Worm (Caenorhabditis elegans): ENCODE data around the gene cpg-1.

The cpg-1 gene

DNA sequence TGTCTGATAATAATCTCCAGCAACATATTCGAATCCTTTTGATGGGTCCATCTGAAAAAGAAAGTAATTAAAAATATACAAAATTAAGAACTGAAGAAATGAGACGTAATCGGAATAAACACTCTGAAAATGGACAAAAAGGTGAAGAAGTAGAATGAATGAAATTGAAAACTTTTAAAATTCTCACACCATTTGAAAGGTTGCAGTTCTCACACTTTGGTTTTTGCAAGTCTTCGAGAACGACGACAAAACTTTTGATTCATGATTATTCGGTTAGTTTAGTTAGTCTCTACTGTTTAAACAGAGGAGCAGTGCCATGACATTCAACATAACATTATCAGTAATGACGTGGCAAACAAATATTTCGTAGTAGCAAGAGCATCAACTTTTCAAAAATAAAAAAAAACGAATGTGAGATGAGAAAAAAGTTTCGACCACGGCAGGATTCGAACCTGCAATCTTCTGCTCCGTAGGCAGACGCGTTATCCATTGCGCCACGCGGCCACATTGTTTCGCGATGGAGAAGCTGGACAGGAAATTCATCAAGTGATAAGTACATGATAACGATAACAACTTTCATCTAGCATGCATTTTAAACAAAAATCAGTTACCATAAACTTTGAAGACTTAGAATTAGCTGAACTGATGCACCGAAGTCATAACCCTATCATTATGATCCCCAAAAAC lies 39.1 kb upstream of the cpg-1 start, which contains the start of gene ceh-43:
Gene ceh-43 (minus strand): TSS at position 51 of the 687 bp plus-strand sequence.
- no peak for TF ChIP-seq lsy-2 (tag; optimal IDR thresholded peaks at IDR 0.05)
- no peak for TF ChIP-seq rbr-2 (tag; optimal IDR thresholded peaks at IDR 0.05)
- 0 out of 2 replicates have a peak, but pooled peaks have one; percentile 28 for TF ChIP-seq nhr-42 (GFP tag; IDR thresholded peaks at IDR 0.05)
- no peak for TF ChIP-seq T20F7.1 (GFP tag; optimal IDR thresholded peaks at IDR 0.05)
- peak in 1 of 2 experiments; percentile 64 for TF ChIP-seq daf-16 (GFP tag; optimal IDR thresholded peaks at IDR 0.05)
- TF ChIP-seq daf-16 (tag; optimal IDR thresholded peaks at IDR 0.05), result no peak
- peak; percentile 62; the same call in 1 of the 2 replicates for TF ChIP-seq dmd-9 (GFP tag; IDR thresholded peaks at IDR 0.05)
- TF ChIP-seq ZK337.2 (GFP tag; IDR thresholded peaks at IDR 0.05), result peak; percentile 38; the same call in 1 of the 2 replicates
- TF ChIP-seq ceh-28 (tag; optimal IDR thresholded peaks at IDR 0.05), result no peak
- TF ChIP-seq ama-1 (optimal IDR thresholded peaks at IDR 0.05), result no peak
- TF ChIP-seq nhr-6 (tag; optimal IDR thresholded peaks at IDR 0.05), result no peak
- peak; percentile 44; the same call in 1 of the 2 replicates for TF ChIP-seq dmd-6 (GFP tag; IDR thresholded peaks at IDR 0.05)
- no peak for TF ChIP-seq tag-97 (GFP tag; IDR thresholded peaks at IDR 0.05)
- 0 out of 2 replicates have a peak, but pooled peaks have one; percentile 60 for TF ChIP-seq arid-1 (GFP tag; conservative IDR thresholded peaks at IDR 0.05)
- TF ChIP-seq snpc-1.2 (GFP tag; IDR thresholded peaks at IDR 0.05), result 0 out of 2 replicates have a peak, but pooled peaks have one; percentile 14
- peak; percentile 74; the same call in 1 of the 2 replicates for TF ChIP-seq egl-43 (GFP tag; IDR thresholded peaks at IDR 0.05)
- no peak for TF ChIP-seq spr-1 (tag; optimal IDR thresholded peaks at IDR 0.05)
- peak; percentile 19 for TF ChIP-seq dve-1 (tag; optimal IDR thresholded peaks at IDR 0.05; ENCODE audit: insufficient read depth)
- TF ChIP-seq vab-7 (GFP tag; IDR thresholded peaks at IDR 0.05), result peak; percentile 59; the same call in 1 of the 2 replicates
- no peak for TF ChIP-seq ceh-32 (tag; optimal IDR thresholded peaks at IDR 0.05; ENCODE audit: poor library complexity)
- peak; percentile 69 for TF ChIP-seq lim-7 (GFP tag; IDR thresholded peaks at IDR 0.05)
- 0 out of 2 replicates have a peak, but pooled peaks have one; percentile 45 for TF ChIP-seq F44E2.7 (GFP tag; IDR thresholded peaks at IDR 0.05)
- TF ChIP-seq Y5F2A.4 (GFP tag; optimal IDR thresholded peaks at IDR 0.05), result peak; percentile 23
- TF ChIP-seq ctbp-1 (GFP tag; IDR thresholded peaks at IDR 0.05), result peak; percentile 43; the same call in 1 of the 2 replicates
- TF ChIP-seq Y75B8A.6 (GFP tag; IDR thresholded peaks at IDR 0.05), result peak; percentile 72; the same call in 1 of the 2 replicates
- TF ChIP-seq ceh-62 (tag; optimal IDR thresholded peaks at IDR 0.05), result no peak
- no peak for TF ChIP-seq attf-4 (tag; optimal IDR thresholded peaks at IDR 0.05)
- no peak for TF ChIP-seq hif-1 (tag; optimal IDR thresholded peaks at IDR 0.05)
- no peak for TF ChIP-seq F10B5.3 (tag; optimal IDR thresholded peaks at IDR 0.05)
- TF ChIP-seq lin-38 (GFP tag; IDR thresholded peaks at IDR 0.05), result peak; percentile 64
- TF ChIP-seq lin-1 (GFP tag; IDR thresholded peaks at IDR 0.05), result no peak
- TF ChIP-seq ZK546.5 (tag; optimal IDR thresholded peaks at IDR 0.05), result no peak
- TF ChIP-seq zfp-3 (GFP tag; conservative IDR thresholded peaks at IDR 0.05), result 0 out of 2 replicates have a peak, but pooled peaks have one; percentile 16
- 0 out of 2 replicates have a peak, but pooled peaks have one; percentile 15 for TF ChIP-seq nhr-41 (GFP tag; IDR thresholded peaks at IDR 0.05)
- no peak for TF ChIP-seq ztf-7 (tag; optimal IDR thresholded peaks at IDR 0.05)
- TF ChIP-seq dmd-8 (GFP tag; IDR thresholded peaks at IDR 0.05), result peak; percentile 85
- TF ChIP-seq mep-1 (tag; optimal IDR thresholded peaks at IDR 0.05), result no peak
- TF ChIP-seq lin-13 (GFP tag; optimal IDR thresholded peaks at IDR 0.05), result no peak
- no peak for TF ChIP-seq F37D6.2 (tag; optimal IDR thresholded peaks at IDR 0.05)
- peak; percentile 62; the same call in 1 of the 2 replicates for TF ChIP-seq pha-4 (GFP tag; IDR thresholded peaks at IDR 0.05)
- TF ChIP-seq pha-4 (tag; optimal IDR thresholded peaks at IDR 0.05), result no peak
- 0 out of 4 replicates have a peak, but pooled peaks of 1 of the 2 experiments have one; percentile 38 for TF ChIP-seq madf-5 (GFP tag; IDR thresholded peaks at IDR 0.05)
- TF ChIP-seq Y105C5A.15 (GFP tag; IDR thresholded peaks at IDR 0.05), result no peak
- peak; percentile 46; the same call in 1 of the 2 replicates for TF ChIP-seq T26A8.4 (GFP tag; IDR thresholded peaks at IDR 0.05)
- no peak for TF ChIP-seq spr-3 (GFP tag; optimal IDR thresholded peaks at IDR 0.05)
- 0 out of 2 replicates have a peak, but pooled peaks have one; percentile 14 for TF ChIP-seq ceh-20 (GFP tag; IDR thresholded peaks at IDR 0.05)
- no peak for TF ChIP-seq lin-15B (tag; optimal IDR thresholded peaks at IDR 0.05)
- TF ChIP-seq duxl-1 (tag; optimal IDR thresholded peaks at IDR 0.05; ENCODE audit: poor library complexity), result peak; percentile 4
- TF ChIP-seq F26F4.8 (GFP tag; conservative IDR thresholded peaks at IDR 0.05), result peak; percentile 59; the same call in 1 of the 2 replicates

Data from whole organism, L4 larva.